Worm (Caenorhabditis elegans) whole organism, early embryonic: Measurements from ENCODE around the gene srbc-75.

Experiments used
- F13C5.2 ChIP-seq: sonication (generic microtip); optimal IDR thresholded peaks from 2 replicates; lab custom pipeline; 2017; ENCODE audit warnings: mild to moderate bottlenecking, missing genetic modification characterization, inconsistent platforms, missing compliant biosample characterization
- aly-1 ChIP-seq: sonication (generic microtip); optimal IDR thresholded peaks from 2 replicates; lab custom pipeline; 2016; ENCODE audit warnings: missing genetic modification characterization, missing compliant biosample characterization
- ama-1 ChIP-seq: fragments of 150-350 bp; optimal IDR thresholded peaks from 2 replicates; lab custom pipeline; 2014
- ceh-13 ChIP-seq: fragments of 200-800 bp; sonication (Bioruptor generic); optimal IDR thresholded peaks from 2 replicates; lab custom pipeline; 2018; ENCODE audit warnings: mild to moderate bottlenecking, missing genetic modification characterization, missing compliant biosample characterization
- ets-7 ChIP-seq: sonication (generic microtip); optimal IDR thresholded peaks from 2 replicates; lab custom pipeline; 2016; ENCODE audit warnings: missing genotype, missing genetic modification characterization, missing compliant biosample characterization
- flt-1 ChIP-seq: fragments of 200-800 bp; sonication (Bioruptor generic); IDR thresholded peaks from 2 replicates; pipeline ENCODE4 v1.3.6; 2022; ENCODE audit warnings: missing genetic modification characterization, missing compliant biosample characterization
- pes-1 ChIP-seq: fragments of 200-800 bp; sonication (Bioruptor generic); IDR thresholded peaks from 2 replicates; pipeline ENCODE4 v1.3.6; 2022; ENCODE audit warnings: missing genetic modification reagents, missing genetic modification characterization, missing compliant biosample characterization
- scrt-1 ChIP-seq: fragments of 200-800 bp; sonication (Bioruptor generic); IDR thresholded peaks from 2 replicates; pipeline ENCODE4 v1.3.6; 2022; ENCODE audit warnings: missing genetic modification characterization, missing compliant biosample characterization
- sea-1 ChIP-seq: fragments of 200-800 bp; sonication (Bioruptor generic); conservative IDR thresholded peaks from 2 replicates; pipeline ENCODE4 v1.3.6; 2022; ENCODE audit warnings: missing genetic modification characterization, missing compliant biosample characterization

- TF ChIP-seq pes-1 (GFP tag; lab: Robert Waterston, UW) (no peak), ama-1 (lab: Kevin White, UChicago) (no peak), ceh-13 (no peak), F13C5.2 (tag; lab: Kevin White, UChicago) (no peak), aly-1 (no peak), flt-1 (GFP tag; lab: Robert Waterston, UW) (no peak), ets-7 (tag; lab: Kevin White, UChicago) (no peak), scrt-1 (GFP tag; lab: Robert Waterston, UW) (no peak), sea-1 (GFP tag; lab: Robert Waterston, UW) (no peak)
Measured at ce11 chrV:15244456-15244855, 9.2 kb upstream of the srbc-75 start, which contains the start of gene kin-30.
